Fruit fly (Drosophila melanogaster): ENCODE results near the gene CG10747.

DNA sequence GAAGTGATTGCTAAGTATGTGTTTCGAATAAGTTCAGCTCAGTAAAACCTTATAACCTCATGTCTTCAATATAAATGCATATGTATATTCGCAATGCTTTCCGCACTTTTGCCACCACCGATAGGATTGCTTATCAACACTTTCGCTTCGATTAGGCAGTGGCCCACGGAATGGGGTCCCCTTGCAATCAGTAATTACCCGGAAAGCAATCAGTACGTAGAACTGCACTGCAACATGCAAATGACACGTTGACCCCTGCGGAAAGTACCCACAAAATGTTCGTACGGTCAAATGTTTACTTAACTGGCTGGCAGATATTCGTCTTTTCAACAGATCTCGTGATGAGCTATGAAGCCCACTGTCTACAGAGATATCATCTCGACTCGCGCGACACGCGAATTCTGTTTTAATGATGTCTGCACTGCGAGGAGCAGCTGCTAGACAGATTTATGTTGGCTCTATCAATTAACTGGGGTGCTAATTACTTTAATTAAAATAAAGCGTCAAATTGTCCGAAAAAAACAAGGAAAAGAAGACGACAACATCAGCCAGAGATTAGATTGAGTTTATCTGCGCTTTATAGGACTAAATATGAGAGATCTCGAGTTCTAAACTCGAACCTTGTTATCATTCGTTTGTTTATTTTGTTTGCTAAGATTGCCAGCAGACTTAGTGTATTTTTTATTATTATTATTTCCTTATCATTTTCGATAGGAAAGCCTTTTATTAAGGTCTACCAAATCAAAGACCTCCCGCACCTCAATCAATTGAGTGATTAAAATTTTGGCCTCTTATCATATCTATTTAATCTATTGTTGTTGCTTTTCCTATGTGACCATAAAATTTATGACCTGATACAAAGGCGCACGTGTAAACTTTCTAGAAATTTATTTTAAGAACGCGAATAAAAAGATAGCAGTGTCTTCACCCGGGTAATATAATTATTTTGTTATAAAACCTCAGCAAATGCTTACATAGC, 13.4 kb downstream of the CG10747 start:
- TF ChIP-seq CTCF (optimal IDR thresholded peaks at IDR 0.05) (no peak), CG8478 (optimal IDR thresholded peaks at IDR 0.05) (no peak)

Measured in S2 (cell line).